Worm (Caenorhabditis elegans): ENCODE data around the gene sms-5.

DNA sequence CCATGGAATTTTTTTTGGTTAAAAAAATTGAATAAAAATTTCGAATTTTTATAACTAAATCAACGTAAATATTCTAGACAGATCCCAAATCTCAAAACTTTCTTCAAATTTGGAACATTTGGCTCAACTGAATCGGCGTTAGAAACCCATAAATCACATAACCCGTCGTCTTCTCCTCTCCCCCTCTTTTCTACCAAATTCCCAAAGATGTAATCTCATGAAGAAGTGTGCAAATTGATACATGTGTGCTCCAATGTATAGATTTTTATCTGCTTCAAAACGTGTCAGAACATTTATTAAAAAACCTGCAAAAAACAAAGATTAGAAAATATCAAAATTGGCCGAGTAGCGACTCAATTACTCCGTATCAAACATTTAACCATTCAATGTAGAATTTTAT is 17.4 kb downstream of the sms-5 start:
- TF ChIP-seq dao-5 (tag; optimal IDR thresholded peaks at IDR 0.05) (no peak), W03F9.2 (tag; optimal IDR thresholded peaks at IDR 0.05) (no peak)

Measured in whole organism, L4/young adult.